Fruit fly (Drosophila melanogaster) whole organism, prepupa: ENCODE measurements around the gene AnxB9.

Experiments used
- CG16779 ChIP-seq: fragments of 200-800 bp; sonication (Bioruptor generic); optimal IDR thresholded peaks from 3 replicates; lab custom pipeline; 2017; ENCODE audit warnings: missing biosample characterization, mild to moderate bottlenecking, missing genetic modification characterization
- CG31627 ChIP-seq: fragments of 200-800 bp; sonication (Bioruptor generic); optimal IDR thresholded peaks from 3 replicates; lab custom pipeline; 2016; ENCODE audit warnings: missing biosample characterization, missing genetic modification characterization
- Ets96B ChIP-seq: fragments of 200-800 bp; optimal IDR thresholded peaks from 2 replicates; lab custom pipeline; 2019; ENCODE audit warnings: missing biosample characterization, mild to moderate bottlenecking, missing genetic modification characterization, moderate library complexity
- Gug ChIP-seq: fragments of 200-800 bp; sonication (Bioruptor generic); IDR thresholded peaks from 2 replicates; pipeline ENCODE4 v1.3.6; 2022; ENCODE audit warnings: missing biosample characterization, missing genetic modification characterization
- Lpt ChIP-seq: fragments of 200-800 bp; sonication (Bioruptor generic); optimal IDR thresholded peaks from 3 replicates; lab custom pipeline; 2016; ENCODE audit warnings: missing biosample characterization, missing genetic modification characterization
- acj6 ChIP-seq: fragments of 200-800 bp; sonication (Bioruptor generic); optimal IDR thresholded peaks from 3 replicates; lab custom pipeline; 2016; ENCODE audit warnings: missing biosample characterization, missing genetic modification characterization
- pdm3 ChIP-seq: fragments of 200-800 bp; sonication (Bioruptor generic); optimal IDR thresholded peaks from 3 replicates; lab custom pipeline; 2016; ENCODE audit warnings: missing biosample characterization, missing genetic modification characterization

- TF ChIP-seq Ets96B (tag; lab: Kevin White, UChicago): no peak
- TF ChIP-seq pdm3: no peak
- peak; percentile 68 for TF ChIP-seq CG31627 (GFP tag; lab: Kevin White, UChicago)
- TF ChIP-seq CG16779 (tag; lab: Kevin White, UChicago): no peak
- TF ChIP-seq acj6 (GFP tag; lab: Kevin White, UChicago): peak; percentile 47
- TF ChIP-seq Gug: no peak
- no peak for TF ChIP-seq Lpt (GFP tag; lab: Kevin White, UChicago)
Measured at dm6 chr3R:21101453-21102214, 36.6 kb downstream of the AnxB9 start, which contains the start of the genes CG7044 and Tbc1d22.
